Worm (Caenorhabditis elegans): ENCODE results near the gene nhx-4.
"Not testable (repeated sequence)": the region's sequence is repeated elsewhere in the genome, so short reads cannot be mapped to it uniquely, and the experiment has no call there.

- not testable (repeated sequence) for TF ChIP-seq sea-2 (GFP tag; IDR thresholded peaks at IDR 0.05); sdz-38 (tag; optimal IDR thresholded peaks at IDR 0.05)
These were observed 45.4 kb upstream of the nhx-4 start, which contains the start of gene C53B7.6 for ce11 chrX:6868669-6869068.

Data from whole organism, young adult.